Worm (Caenorhabditis elegans) whole organism, L1 larva: ENCODE results near the gene adt-2.

Source experiments
- C16A3.4 ChIP-seq: fragments of 150-350 bp; optimal IDR thresholded peaks from 2 replicates; lab custom pipeline; 2014; ENCODE audit warnings: missing biosample characterization, missing genetic modification characterization
- F16B12.6 ChIP-seq: fragments of 150-350 bp; optimal IDR thresholded peaks from 2 replicates; lab custom pipeline; 2014; ENCODE audit warnings: missing biosample characterization, missing genetic modification characterization
- aha-1 ChIP-seq: fragments of 150-350 bp; optimal IDR thresholded peaks from 2 replicates; lab custom pipeline; 2014; ENCODE audit warnings: missing biosample characterization, missing genetic modification characterization
- aly-2 ChIP-seq: fragments of 150-350 bp; optimal IDR thresholded peaks from 2 replicates; lab custom pipeline; 2014; ENCODE audit warnings: missing biosample characterization, missing genetic modification characterization
- blmp-1 ChIP-seq: fragments of 150-350 bp; optimal IDR thresholded peaks from 2 replicates; lab custom pipeline; 2014; ENCODE audit warnings: missing biosample characterization, missing genetic modification characterization
- ceh-8 ChIP-seq: fragments of 200-800 bp; sonication (Bioruptor generic); optimal IDR thresholded peaks from 2 replicates; lab custom pipeline; 2018; ENCODE audit warnings: mild to moderate bottlenecking, missing genetic modification characterization, moderate library complexity, missing compliant biosample characterization
- ceh-82 ChIP-seq, 3 experiments: fragments of 150-350 bp in 1 of 3; sonication (generic microtip) in 2 of 3; optimal IDR thresholded peaks; 2 replicates each; lab custom pipeline; 2014 to 2017; ENCODE audit warnings: missing biosample characterization in 3 of 3, missing genetic modification characterization in 3 of 3
- ceh-88 ChIP-seq: fragments of 200-800 bp; sonication (Bioruptor generic); IDR thresholded peaks from 2 replicates; pipeline ENCODE4 v1.3.6; 2022; ENCODE audit warnings: missing genetic modification characterization, missing compliant biosample characterization
- dpl-1 ChIP-seq, 3 experiments: fragments of 150-350 bp in 2 of 3; sonication (generic microtip) in 1 of 3; optimal IDR thresholded peaks; 2 replicates each; lab custom pipeline; 2014 to 2017; ENCODE audit warnings: missing biosample characterization in 3 of 3, missing genetic modification characterization in 3 of 3, missing genetic modification reagents in 3 of 3
- efl-1 ChIP-seq, 4 experiments: fragments of 150-350 bp; optimal IDR thresholded peaks in 3 of 4; peaks in 1 of 4; 1 replicate in 1 of 4; 2 replicates in 3 of 4; lab custom pipeline; 2014; ENCODE audit warnings: missing biosample characterization in 2 of 4, missing genetic modification characterization in 2 of 4, missing genetic modification reagents in 2 of 4
- egl-13 ChIP-seq: sonication (generic microtip); optimal IDR thresholded peaks from 2 replicates; lab custom pipeline; 2016; ENCODE audit warnings: missing genotype, missing genetic modification reagents, missing genetic modification characterization, missing compliant biosample characterization
- egl-27 ChIP-seq, 2 experiments: fragments of 150-350 bp in 1 of 2; sonication (generic microtip); optimal IDR thresholded peaks; 3 replicates each; lab custom pipeline; 2017 to 2018; ENCODE audit warnings: missing biosample characterization in 2 of 2, missing genetic modification characterization in 2 of 2, missing genetic modification reagents in 2 of 2
- elt-2 ChIP-seq: sonication (generic microtip); optimal IDR thresholded peaks from 2 replicates; lab custom pipeline; 2016; ENCODE audit warnings: missing genetic modification characterization, mild to moderate bottlenecking, inconsistent platforms, missing compliant biosample characterization, missing genetic modification reagents
- elt-3 ChIP-seq, 6 experiments: fragments of 150-350 bp in 1 of 6; sonication (generic microtip); optimal IDR thresholded peaks; 2 replicates each; lab custom pipeline; 2017 to 2018; ENCODE audit warnings: missing biosample characterization in 6 of 6, missing genetic modification characterization in 6 of 6, inconsistent platforms in 1 of 6
- fkh-10 ChIP-seq: sonication (generic microtip); optimal IDR thresholded peaks from 2 replicates; lab custom pipeline; 2017; ENCODE audit warnings: missing biosample characterization, missing genetic modification reagents, missing genetic modification characterization
- fkh-4 ChIP-seq: sonication (generic microtip); optimal IDR thresholded peaks from 2 replicates; lab custom pipeline; 2016; ENCODE audit warnings: missing compliant biosample characterization, missing genetic modification characterization, borderline replicate concordance
- fos-1 ChIP-seq: fragments of 150-350 bp; optimal IDR thresholded peaks from 2 replicates; lab custom pipeline; 2014; ENCODE audit warnings: missing biosample characterization, missing genetic modification characterization
- hlh-17 ChIP-seq: fragments of 200-800 bp; sonication (Bioruptor generic); optimal IDR thresholded peaks from 2 replicates; lab custom pipeline; 2018; ENCODE audit warnings: missing genetic modification characterization, mild to moderate bottlenecking, missing compliant biosample characterization, moderate library complexity, borderline replicate concordance
- jun-1 ChIP-seq: fragments of 150-350 bp; optimal IDR thresholded peaks from 2 replicates; lab custom pipeline; 2014; ENCODE audit warnings: missing biosample characterization, missing genetic modification reagents, missing genetic modification characterization
- lin-13 ChIP-seq: fragments of 150-350 bp; optimal IDR thresholded peaks from 2 replicates; lab custom pipeline; 2014; ENCODE audit warnings: missing biosample characterization, missing genetic modification reagents, missing genetic modification characterization
- lin-14 ChIP-seq: fragments of 200-800 bp; sonication (Bioruptor generic); optimal IDR thresholded peaks from 2 replicates; lab custom pipeline; 2018; ENCODE audit warnings: mild to moderate bottlenecking, missing genetic modification characterization, moderate library complexity, missing compliant biosample characterization
- lin-15B ChIP-seq: fragments of 150-350 bp; sonication (generic microtip); optimal IDR thresholded peaks from 3 replicates; lab custom pipeline; 2014; ENCODE audit warnings: missing biosample characterization, missing genetic modification characterization
- lin-35 ChIP-seq, 2 experiments: fragments of 150-350 bp; optimal IDR thresholded peaks; 2 replicates each; lab custom pipeline; 2014; ENCODE audit warnings: missing biosample characterization in 2 of 2, missing genetic modification characterization in 2 of 2, missing genetic modification reagents in 2 of 2
- lin-39 ChIP-seq: fragments of 150-350 bp; optimal IDR thresholded peaks from 2 replicates; lab custom pipeline; 2014; ENCODE audit warnings: missing biosample characterization, missing genetic modification reagents, missing genetic modification characterization
- lir-3 ChIP-seq: sonication (generic microtip); optimal IDR thresholded peaks from 2 replicates; lab custom pipeline; 2016; ENCODE audit warnings: mild to moderate bottlenecking, missing genetic modification characterization, moderate library complexity, missing compliant biosample characterization; ENCODE audit not compliant: poor library complexity
- mab-9 ChIP-seq: fragments of 200-800 bp; sonication (Bioruptor generic); IDR thresholded peaks from 2 replicates; pipeline ENCODE4 v1.3.6; 2022; ENCODE audit warnings: missing genetic modification reagents, missing genetic modification characterization, missing compliant biosample characterization
- mdl-1 ChIP-seq, 2 experiments: fragments of 150-350 bp; optimal IDR thresholded peaks; 2 replicates each; lab custom pipeline; 2014 to 2017; ENCODE audit warnings: missing biosample characterization in 2 of 2, missing genetic modification characterization in 2 of 2, inconsistent platforms in 1 of 2
- mef-2 ChIP-seq: fragments of 150-350 bp; optimal IDR thresholded peaks from 2 replicates; lab custom pipeline; 2014; ENCODE audit warnings: missing biosample characterization, missing genetic modification characterization
- mep-1 ChIP-seq: fragments of 150-350 bp; optimal IDR thresholded peaks from 2 replicates; lab custom pipeline; 2014; ENCODE audit warnings: missing biosample characterization, missing genetic modification characterization
- nhr-12 ChIP-seq: sonication (generic microtip); optimal IDR thresholded peaks from 2 replicates; lab custom pipeline; 2017; ENCODE audit warnings: missing biosample characterization, missing genetic modification characterization
- nhr-19 ChIP-seq: fragments of 200-800 bp; sonication (Bioruptor generic); conservative IDR thresholded peaks from 2 replicates; pipeline ENCODE4 v1.3.6; 2022; ENCODE audit warnings: missing genetic modification characterization, missing compliant biosample characterization
- nhr-20 ChIP-seq: sonication (generic microtip); optimal IDR thresholded peaks from 2 replicates; lab custom pipeline; 2016; ENCODE audit warnings: mild to moderate bottlenecking, missing genetic modification characterization, missing compliant biosample characterization
- nhr-47 ChIP-seq: sonication (generic microtip); optimal IDR thresholded peaks from 2 replicates; lab custom pipeline; 2016; ENCODE audit warnings: mild to moderate bottlenecking, missing genetic modification characterization, moderate library complexity, missing compliant biosample characterization
- nhr-71 ChIP-seq: sonication (generic microtip); optimal IDR thresholded peaks from 2 replicates; lab custom pipeline; 2016; ENCODE audit warnings: mild to moderate bottlenecking, missing genetic modification characterization, moderate library complexity, missing compliant biosample characterization
- nhr-77 ChIP-seq: fragments of 150-350 bp; optimal IDR thresholded peaks from 2 replicates; lab custom pipeline; 2014; ENCODE audit warnings: missing biosample characterization, missing genetic modification characterization
- nhr-85 ChIP-seq: sonication (generic microtip); peaks from one replicate; lab custom pipeline; 2016; ENCODE audit warnings: missing genetic modification characterization, inconsistent platforms, missing compliant biosample characterization
- nhr-90 ChIP-seq: sonication (generic microtip); optimal IDR thresholded peaks from 2 replicates; lab custom pipeline; 2016; ENCODE audit warnings: mild to moderate bottlenecking, missing genetic modification characterization, missing compliant biosample characterization; ENCODE audit not compliant: poor library complexity
- rnt-1 ChIP-seq: sonication (generic microtip); optimal IDR thresholded peaks from 2 replicates; lab custom pipeline; 2016; ENCODE audit warnings: mild to moderate bottlenecking, missing genetic modification characterization, moderate library complexity, missing compliant biosample characterization
- snpc-4 ChIP-seq: fragments of 150-350 bp; optimal IDR thresholded peaks from 2 replicates; lab custom pipeline; 2014; ENCODE audit warnings: missing biosample characterization, missing genetic modification characterization
- sptf-1 ChIP-seq: fragments of 150-350 bp; optimal IDR thresholded peaks from 2 replicates; lab custom pipeline; 2014; ENCODE audit warnings: missing biosample characterization, missing genetic modification characterization
- swsn-7 ChIP-seq: sonication (generic microtip); optimal IDR thresholded peaks from 2 replicates; lab custom pipeline; 2016; ENCODE audit warnings: missing genetic modification characterization, missing compliant biosample characterization
- tbx-2 ChIP-seq: sonication (generic microtip); optimal IDR thresholded peaks from 2 replicates; lab custom pipeline; 2016; ENCODE audit warnings: missing genetic modification characterization, missing compliant biosample characterization
- unc-130 ChIP-seq: fragments of 150-350 bp; optimal IDR thresholded peaks from 2 replicates; lab custom pipeline; 2017; ENCODE audit warnings: missing biosample characterization, missing genetic modification characterization, inconsistent platforms
- unc-30 ChIP-seq: sonication (generic microtip); optimal IDR thresholded peaks from 2 replicates; lab custom pipeline; 2017; ENCODE audit warnings: missing biosample characterization, missing genetic modification characterization
- unc-86 ChIP-seq: sonication (generic microtip); optimal IDR thresholded peaks from 2 replicates; lab custom pipeline; 2016; ENCODE audit warnings: missing genetic modification characterization, missing compliant biosample characterization
- unc-98 ChIP-seq: fragments of 200-800 bp; sonication (Bioruptor generic); IDR thresholded peaks from 2 replicates; pipeline ENCODE4 v1.3.6; 2022; ENCODE audit warnings: missing genetic modification characterization, missing compliant biosample characterization
- vab-15 ChIP-seq: sonication (generic microtip); optimal IDR thresholded peaks from 2 replicates; lab custom pipeline; 2017; ENCODE audit warnings: missing genotype, mild to moderate bottlenecking, missing genetic modification characterization, missing compliant biosample characterization
- zag-1 ChIP-seq: fragments of 150-350 bp; optimal IDR thresholded peaks from 2 replicates; lab custom pipeline; 2014; ENCODE audit warnings: missing biosample characterization, missing genetic modification characterization

The adt-2 gene

ce11 chrX:7593931-7594544 is 8.0 kb downstream of the adt-2 start (continued):
- TF ChIP-seq mep-1, result no peak
- TF ChIP-seq lin-39 (tag; lab: Kevin White, UChicago), result no peak
- no peak for TF ChIP-seq unc-30 (tag; lab: Kevin White, UChicago)
- TF ChIP-seq zag-1 (tag; lab: Kevin White, UChicago), result no peak
- TF ChIP-seq egl-13 (tag; lab: Kevin White, UChicago), result no peak
- TF ChIP-seq fkh-4, result no peak
- no peak for TF ChIP-seq nhr-47 (tag; lab: Kevin White, UChicago)
- peak; percentile 28 for TF ChIP-seq nhr-20 (tag; lab: Kevin White, UChicago)
- no peak for TF ChIP-seq nhr-90 (tag; lab: Kevin White, UChicago)
- TF ChIP-seq vab-15 (tag; lab: Kevin White, UChicago), result no peak
- TF ChIP-seq lin-35 (GFP tag; optimal IDR thresholded peaks at IDR 0.05; lab: Kevin White, UChicago), result no peak
- TF ChIP-seq lin-14 (GFP tag; lab: Kevin White, UChicago), result peak; percentile 49
- peak in 1 of 2 experiments; percentile 35 for TF ChIP-seq mdl-1 (tag; optimal IDR thresholded peaks at IDR 0.05; lab: Kevin White, UChicago)
- TF ChIP-seq tbx-2, result no peak
- TF ChIP-seq lin-15B, result no peak
- no peak for TF ChIP-seq elt-3 (tag; optimal IDR thresholded peaks at IDR 0.05; lab: Kevin White, UChicago)
- no peak for TF ChIP-seq rnt-1 (tag; lab: Kevin White, UChicago)
- no peak for TF ChIP-seq aha-1 (tag; lab: Kevin White, UChicago)
- no peak for TF ChIP-seq fkh-10 (GFP tag; lab: Kevin White, UChicago)
- no peak for TF ChIP-seq ceh-82 (tag; optimal IDR thresholded peaks at IDR 0.05; lab: Kevin White, UChicago)
- no peak for TF ChIP-seq C16A3.4 (tag; lab: Kevin White, UChicago)
- no peak for TF ChIP-seq dpl-1 (GFP tag; optimal IDR thresholded peaks at IDR 0.05; lab: Kevin White, UChicago)
- TF ChIP-seq hlh-17 (GFP tag; lab: Kevin White, UChicago), result no peak
- no peak for TF ChIP-seq ceh-88
- no peak for TF ChIP-seq lir-3 (tag; lab: Kevin White, UChicago)
- no peak for TF ChIP-seq fos-1 (tag; lab: Kevin White, UChicago)
- TF ChIP-seq nhr-77 (tag; lab: Kevin White, UChicago), result no peak
- TF ChIP-seq unc-86 (tag; lab: Kevin White, UChicago), result no peak
- no peak for TF ChIP-seq jun-1 (tag; lab: Kevin White, UChicago)

- no peak for TF ChIP-seq F16B12.6 (tag; lab: Kevin White, UChicago)
- TF ChIP-seq mab-9, result no peak
- TF ChIP-seq lin-14 (GFP tag; lab: Kevin White, UChicago), result peak; percentile 49
- no peak for TF ChIP-seq efl-1 (optimal IDR thresholded peaks at IDR 0.05; lab: Kevin White, UChicago)
- TF ChIP-seq efl-1 (GFP tag; optimal IDR thresholded peaks at IDR 0.05 in 1 of 2; lab: Kevin White, UChicago), result no peak
- TF ChIP-seq mef-2, result no peak
- no peak for TF ChIP-seq unc-98 (GFP tag; lab: Robert Waterston, UW)
- no peak for TF ChIP-seq unc-86 (tag; lab: Kevin White, UChicago)
- no peak for TF ChIP-seq nhr-19 (GFP tag; lab: Robert Waterston, UW)
- TF ChIP-seq elt-3 (tag; optimal IDR thresholded peaks at IDR 0.05; lab: Kevin White, UChicago), result peak in 2 of 6 experiments; percentile 29 to 68
- peak; percentile 82 for TF ChIP-seq nhr-85 (tag; lab: Kevin White, UChicago)
- TF ChIP-seq lin-35 (GFP tag; optimal IDR thresholded peaks at IDR 0.05; lab: Kevin White, UChicago), result peak in 1 of 2 experiments; percentile 40
- peak; percentile 24 for TF ChIP-seq elt-2 (tag; lab: Kevin White, UChicago)
- TF ChIP-seq nhr-71, result peak; percentile 47
- no peak for TF ChIP-seq nhr-12 (tag; lab: Kevin White, UChicago)
- no peak for TF ChIP-seq lin-13 (GFP tag; lab: Kevin White, UChicago)
- TF ChIP-seq swsn-7, result no peak
- TF ChIP-seq aly-2 (tag; lab: Kevin White, UChicago), result no peak
- no peak for TF ChIP-seq ceh-8 (GFP tag; lab: Kevin White, UChicago)
- TF ChIP-seq nhr-20 (tag; lab: Kevin White, UChicago), result peak; percentile 29
- peak; percentile 51 for TF ChIP-seq nhr-90 (tag; lab: Kevin White, UChicago)
- TF ChIP-seq unc-130 (tag; lab: Kevin White, UChicago), result no peak
- TF ChIP-seq sptf-1 (tag; lab: Kevin White, UChicago), result no peak
- TF ChIP-seq snpc-4, result no peak
- TF ChIP-seq fkh-10 (GFP tag; lab: Kevin White, UChicago), result no peak
- peak; percentile 88 for TF ChIP-seq blmp-1 (tag; lab: Kevin White, UChicago)
- no peak for TF ChIP-seq egl-27 (tag; optimal IDR thresholded peaks at IDR 0.05; lab: Kevin White, UChicago)
Observed at ce11 chrX:7596029-7596428, 10.0 kb downstream of the adt-2 start.
